Fruit fly (Drosophila melanogaster): ENCODE results near the gene Miro.

Miro gene

dm6 chr3R:24068830-24069229, 30.2 kb upstream of the Miro start (continued):
- TF ChIP-seq ranshi (GFP tag; IDR thresholded peaks at IDR 0.05) = no peak
- TF ChIP-seq CG4360 (GFP tag; IDR thresholded peaks at IDR 0.05) = no peak
- TF ChIP-seq CG7839 (tag; optimal IDR thresholded peaks at IDR 0.05) = no peak
- TF ChIP-seq Ptx1 (GFP tag; IDR thresholded peaks at IDR 0.05) = no peak
- TF ChIP-seq NfI (GFP tag; optimal IDR thresholded peaks at IDR 0.05) = no peak
- no peak for TF ChIP-seq Mes4 (GFP tag; optimal IDR thresholded peaks at IDR 0.05)
- TF ChIP-seq Kr (GFP tag; optimal IDR thresholded peaks at IDR 0.05) = no peak
- TF ChIP-seq E2f2 (GFP tag; IDR thresholded peaks at IDR 0.05) = no peak
- TF ChIP-seq Nf-YB (GFP tag; optimal IDR thresholded peaks at IDR 0.05) = no peak
- no peak for TF ChIP-seq Blimp-1 (GFP tag; optimal IDR thresholded peaks at IDR 0.05)
- no peak for TF ChIP-seq CG11696 (GFP tag; IDR thresholded peaks at IDR 0.05)
- TF ChIP-seq CG18599 (GFP tag; optimal IDR thresholded peaks at IDR 0.05) = no peak
- no peak for TF ChIP-seq zen2 (GFP tag; IDR thresholded peaks at IDR 0.05; ENCODE audit: partially characterized antibody)
- no peak for TF ChIP-seq zfh2 (GFP tag; optimal IDR thresholded peaks at IDR 0.05)
- TF ChIP-seq H2.0 (GFP tag; IDR thresholded peaks at IDR 0.05) = no peak; the same call in 1 of the 2 replicates
- no peak for TF ChIP-seq CG9876 (GFP tag; optimal IDR thresholded peaks at IDR 0.05)
- TF ChIP-seq fd96Cb (tag; optimal IDR thresholded peaks at IDR 0.05) = no peak
- no peak for TF ChIP-seq Antp (GFP tag; optimal IDR thresholded peaks at IDR 0.05)
- TF ChIP-seq D (optimal IDR thresholded peaks at IDR 0.05) = no peak
- TF ChIP-seq D (GFP tag; optimal IDR thresholded peaks at IDR 0.05) = no peak
- TF ChIP-seq ab (GFP tag; optimal IDR thresholded peaks at IDR 0.05) = no peak
- TF ChIP-seq Bdp1 (GFP tag; optimal IDR thresholded peaks at IDR 0.05) = no peak
- no peak for TF ChIP-seq CG43689 (GFP tag; IDR thresholded peaks at IDR 0.05)
- no peak for TF ChIP-seq MTF-1 (GFP tag; optimal IDR thresholded peaks at IDR 0.05; ENCODE audit: borderline replicate concordance)
- TF ChIP-seq CG10543 (GFP tag; optimal IDR thresholded peaks at IDR 0.05) = no peak
- no peak for TF ChIP-seq CG14965 (GFP tag; optimal IDR thresholded peaks at IDR 0.05; ENCODE audit: borderline replicate concordance)
- TF ChIP-seq pb (GFP tag; optimal IDR thresholded peaks at IDR 0.05) = no peak
- TF ChIP-seq CrebB (tag; optimal IDR thresholded peaks at IDR 0.05) = no peak
- TF ChIP-seq pfk (GFP tag; optimal IDR thresholded peaks at IDR 0.05) = no peak
- no peak for TF ChIP-seq CG5245 (GFP tag; optimal IDR thresholded peaks at IDR 0.05)
- TF ChIP-seq maf-S (GFP tag; optimal IDR thresholded peaks at IDR 0.05) = no peak
- TF ChIP-seq CG31441 (GFP tag; IDR thresholded peaks at IDR 0.05) = no peak
- TF ChIP-seq CG17385 (GFP tag; optimal IDR thresholded peaks at IDR 0.05) = peak; percentile 16
- TF ChIP-seq CG4424 (GFP tag; optimal IDR thresholded peaks at IDR 0.05) = no peak
- TF ChIP-seq insv (GFP tag; optimal IDR thresholded peaks at IDR 0.05) = no peak
- TF ChIP-seq CG1602 (GFP tag; optimal IDR thresholded peaks at IDR 0.05) = no peak
- TF ChIP-seq ac (GFP tag; optimal IDR thresholded peaks at IDR 0.05) = no peak
- TF ChIP-seq wdn (GFP tag; IDR thresholded peaks at IDR 0.05) = 0 out of 2 replicates have a peak, but pooled peaks have one; percentile 23
- no peak for TF ChIP-seq CG6765 (GFP tag; optimal IDR thresholded peaks at IDR 0.05)
- peak; percentile 59 for TF ChIP-seq gem (tag; optimal IDR thresholded peaks at IDR 0.05)
- TF ChIP-seq CG18619 (GFP tag; optimal IDR thresholded peaks at IDR 0.05) = no peak
- TF ChIP-seq CG10274 (GFP tag; optimal IDR thresholded peaks at IDR 0.05) = no peak
- no peak for TF ChIP-seq CG15479 (GFP tag; optimal IDR thresholded peaks at IDR 0.05)
- no peak for TF ChIP-seq CG16815 (GFP tag; optimal IDR thresholded peaks at IDR 0.05)
- no peak for TF ChIP-seq Dip3 (GFP tag; optimal IDR thresholded peaks at IDR 0.05)
- TF ChIP-seq CG42726 (GFP tag; IDR thresholded peaks at IDR 0.05; ENCODE audit: partially characterized antibody) = no peak
- no peak for TF ChIP-seq dan (GFP tag; IDR thresholded peaks at IDR 0.05)
- no peak for TF ChIP-seq unc-4 (GFP tag; IDR thresholded peaks at IDR 0.05; ENCODE audit: partially characterized antibody)
- no peak for TF ChIP-seq CG17328 (GFP tag; IDR thresholded peaks at IDR 0.05)
- TF ChIP-seq CG8388 (GFP tag; optimal IDR thresholded peaks at IDR 0.05) = no peak
- TF ChIP-seq ems (GFP tag; optimal IDR thresholded peaks at IDR 0.05) = no peak

Data from whole organism, embryonic.